Fruit fly (Drosophila melanogaster) whole organism, embryonic: ENCODE results near the gene RpL35.
A peak's percentile ranks its signal among the peaks of the same experiment; 100 is the strongest.

Source experiments
- Ada2b ChIP-seq: fragments of 200-800 bp; sonication (Bioruptor generic); IDR thresholded peaks from 2 replicates; pipeline ENCODE4 v1.3.6; 2022; ENCODE audit warnings: missing biosample characterization, missing genetic modification characterization
- BtbVII ChIP-seq: fragments of 200-800 bp; sonication (Bioruptor generic); optimal IDR thresholded peaks from 3 replicates; lab custom pipeline; 2017; ENCODE audit warnings: missing biosample characterization, mild to moderate bottlenecking, missing genetic modification characterization
- Bteb2 ChIP-seq: fragments of 200-800 bp; sonication (Bioruptor generic); optimal IDR thresholded peaks from 2 replicates; lab custom pipeline; 2016; ENCODE audit warnings: missing biosample characterization, missing genetic modification characterization
- CG10654 ChIP-seq: fragments of 200-800 bp; sonication (Bioruptor generic); optimal IDR thresholded peaks from 2 replicates; lab custom pipeline; 2016; ENCODE audit warnings: missing biosample characterization, missing genetic modification characterization
- CG12219 ChIP-seq: fragments of 200-800 bp; sonication (Bioruptor generic); optimal IDR thresholded peaks from 3 replicates; lab custom pipeline; 2018; ENCODE audit warnings: missing biosample characterization, mild to moderate bottlenecking, missing genetic modification characterization
- CG14710 ChIP-seq: fragments of 200-800 bp; sonication (Bioruptor generic); optimal IDR thresholded peaks from 3 replicates; lab custom pipeline; 2019; ENCODE audit warnings: missing biosample characterization, mild to moderate bottlenecking, missing genetic modification characterization, moderate library complexity
- CG14860 ChIP-seq: fragments of 200-800 bp; sonication (Bioruptor generic); IDR thresholded peaks from 3 replicates; pipeline ENCODE4 v1.3.6; 2022; ENCODE audit warnings: missing biosample characterization, missing genetic modification characterization; ENCODE audit not compliant: partially characterized antibody
- CG15514 ChIP-seq: fragments of 200-800 bp; sonication (Bioruptor generic); optimal IDR thresholded peaks from 3 replicates; lab custom pipeline; 2017; ENCODE audit warnings: missing biosample characterization, missing genetic modification characterization, mild to moderate bottlenecking, moderate library complexity, missing genetic modification reagents
- CG1603 ChIP-seq: fragments of 200-800 bp; sonication (Bioruptor generic); optimal IDR thresholded peaks from 2 replicates; lab custom pipeline; 2019; ENCODE audit warnings: missing biosample characterization, mild to moderate bottlenecking, missing genetic modification characterization, moderate library complexity
- CG1647 ChIP-seq: fragments of 200-800 bp; sonication (Bioruptor generic); optimal IDR thresholded peaks from 3 replicates; lab custom pipeline; 2016; ENCODE audit warnings: missing biosample characterization, missing genetic modification characterization
- CG16813 ChIP-seq: fragments of 200-800 bp; sonication (Bioruptor generic); IDR thresholded peaks from 3 replicates; pipeline ENCODE4 v1.3.6; 2022; ENCODE audit warnings: missing biosample characterization, missing genetic modification characterization; ENCODE audit not compliant: partially characterized antibody
- CG17829 ChIP-seq: fragments of 200-800 bp; optimal IDR thresholded peaks from 2 replicates; lab custom pipeline; 2019; ENCODE audit warnings: missing biosample characterization, mild to moderate bottlenecking, missing genetic modification characterization, moderate library complexity
- CG18011 ChIP-seq: fragments of 200-800 bp; sonication (Bioruptor generic); optimal IDR thresholded peaks from 2 replicates; lab custom pipeline; 2017; ENCODE audit warnings: missing biosample characterization, missing genetic modification characterization, mild to moderate bottlenecking, moderate library complexity, missing genotype
- CG18476 ChIP-seq: fragments of 200-800 bp; sonication (Bioruptor generic); optimal IDR thresholded peaks from 2 replicates; lab custom pipeline; 2016; ENCODE audit warnings: missing biosample characterization, mild to moderate bottlenecking, missing genetic modification characterization
- CG18599 ChIP-seq: fragments of 200-800 bp; sonication (Bioruptor generic); optimal IDR thresholded peaks from 3 replicates; lab custom pipeline; 2017; ENCODE audit warnings: missing biosample characterization, missing genetic modification characterization, mild to moderate bottlenecking, moderate library complexity, missing genetic modification reagents
- CG18619 ChIP-seq: fragments of 200-800 bp; sonication (Bioruptor generic); optimal IDR thresholded peaks from 3 replicates; lab custom pipeline; 2017; ENCODE audit warnings: missing biosample characterization, mild to moderate bottlenecking, missing genetic modification characterization
- CG2120 ChIP-seq: fragments of 200-800 bp; sonication (Bioruptor generic); optimal IDR thresholded peaks from 3 replicates; lab custom pipeline; 2016; ENCODE audit warnings: missing biosample characterization, missing genetic modification characterization
- CG2199 ChIP-seq: fragments of 200-800 bp; sonication (Bioruptor generic); IDR thresholded peaks from 3 replicates; pipeline ENCODE4 v1.3.6; 2022; ENCODE audit warnings: missing biosample characterization, missing genetic modification characterization
- CG30431 ChIP-seq: fragments of 200-800 bp; sonication (Bioruptor generic); optimal IDR thresholded peaks from 2 replicates; lab custom pipeline; 2017; ENCODE audit warnings: missing biosample characterization, missing genetic modification characterization
- CG31224 ChIP-seq: fragments of 200-800 bp; sonication (Bioruptor generic); IDR thresholded peaks from 2 replicates; pipeline ENCODE4 v1.3.6; 2022; ENCODE audit warnings: missing biosample characterization, missing genetic modification characterization
- CG3407 ChIP-seq: fragments of 200-800 bp; sonication (Bioruptor generic); optimal IDR thresholded peaks from 2 replicates; lab custom pipeline; 2018; ENCODE audit warnings: missing biosample characterization, mild to moderate bottlenecking, missing genetic modification characterization
- CG4282 ChIP-seq: fragments of 200-800 bp; sonication (Bioruptor generic); optimal IDR thresholded peaks from 2 replicates; lab custom pipeline; 2016; ENCODE audit warnings: missing biosample characterization, missing genetic modification characterization
- CG4404 ChIP-seq: fragments of 200-800 bp; sonication (Bioruptor generic); IDR thresholded peaks from 2 replicates; pipeline ENCODE4 v1.3.6; 2022; ENCODE audit warnings: missing biosample characterization, missing genetic modification characterization
- CG4617 ChIP-seq: fragments of 200-800 bp; sonication (Bioruptor generic); optimal IDR thresholded peaks from 3 replicates; lab custom pipeline; 2016; ENCODE audit warnings: missing biosample characterization, missing genetic modification characterization, borderline replicate concordance
- CG7786 ChIP-seq: fragments of 200-800 bp; sonication (Bioruptor generic); optimal IDR thresholded peaks from 2 replicates; lab custom pipeline; 2016; ENCODE audit warnings: missing biosample characterization, missing genetic modification characterization
- CG8944 ChIP-seq: fragments of 200-800 bp; sonication (Bioruptor generic); optimal IDR thresholded peaks from 3 replicates; lab custom pipeline; 2016; ENCODE audit warnings: missing biosample characterization, missing genetic modification characterization
- Chrac-16 ChIP-seq: fragments of 200-800 bp; sonication (Bioruptor generic); optimal IDR thresholded peaks from 3 replicates; lab custom pipeline; 2016; ENCODE audit warnings: missing biosample characterization, missing genetic modification characterization
- Dad ChIP-seq: fragments of 200-800 bp; sonication (Bioruptor generic); optimal IDR thresholded peaks from 3 replicates; lab custom pipeline; 2016; ENCODE audit warnings: missing biosample characterization, missing genetic modification characterization
- Gsc ChIP-seq: fragments of 200-800 bp; sonication (Bioruptor generic); IDR thresholded peaks from 2 replicates; pipeline ENCODE4 v1.3.6; 2022; ENCODE audit warnings: missing biosample characterization, missing genetic modification characterization
- MTF-1 ChIP-seq: fragments of 200-800 bp; sonication (Bioruptor generic); optimal IDR thresholded peaks from 2 replicates; lab custom pipeline; 2018; ENCODE audit warnings: missing biosample characterization, mild to moderate bottlenecking, missing genetic modification characterization, borderline replicate concordance
- Med ChIP-seq: fragments of 200-800 bp; sonication (Bioruptor generic); peaks from one replicate; lab custom pipeline; 2016; ENCODE audit warnings: missing biosample characterization, missing genetic modification characterization, mild to moderate bottlenecking, inconsistent platforms, moderate library complexity
- NFAT ChIP-seq: fragments of 200-800 bp; sonication (Bioruptor generic); IDR thresholded peaks from 2 replicates; pipeline ENCODE4 v1.3.6; 2022; ENCODE audit warnings: missing biosample characterization, missing genetic modification characterization
- Side ChIP-seq: fragments of 200-800 bp; sonication (Bioruptor generic); optimal IDR thresholded peaks from 2 replicates; lab custom pipeline; 2016; ENCODE audit warnings: missing biosample characterization, missing genetic modification characterization
- Sin3A ChIP-seq: fragments of >200 bp; optimal IDR thresholded peaks from 2 replicates; lab custom pipeline; 2018
- Taf1 ChIP-seq: fragments of 200-800 bp; sonication (Bioruptor generic); IDR thresholded peaks from 2 replicates; pipeline ENCODE4 v1.3.6; 2022; ENCODE audit warnings: missing biosample characterization, missing genetic modification characterization
- YL-1 ChIP-seq: fragments of 200-800 bp; sonication (Bioruptor generic); optimal IDR thresholded peaks from 3 replicates; lab custom pipeline; 2017; ENCODE audit warnings: missing biosample characterization, mild to moderate bottlenecking, missing genetic modification characterization
- abd-A ChIP-seq: fragments of 200-800 bp; sonication (Bioruptor generic); optimal IDR thresholded peaks from 3 replicates; lab custom pipeline; 2019; ENCODE audit warnings: missing biosample characterization, mild to moderate bottlenecking, missing genetic modification characterization, moderate library complexity
- danr ChIP-seq: fragments of 200-800 bp; sonication (Bioruptor generic); IDR thresholded peaks from 2 replicates; pipeline ENCODE4 v1.3.6; 2022; ENCODE audit warnings: missing biosample characterization, missing genetic modification characterization
- gce ChIP-seq: fragments of 200-800 bp; sonication (Bioruptor generic); IDR thresholded peaks from 3 replicates; pipeline ENCODE4 v1.3.6; 2022; ENCODE audit warnings: missing biosample characterization, missing genetic modification characterization
- gem ChIP-seq: fragments of 200-800 bp; sonication (Bioruptor generic); optimal IDR thresholded peaks from 2 replicates; lab custom pipeline; 2019; ENCODE audit warnings: missing biosample characterization, mild to moderate bottlenecking, missing genetic modification characterization, moderate library complexity
- grau ChIP-seq: fragments of 200-800 bp; optimal IDR thresholded peaks from 3 replicates; lab custom pipeline; 2019; ENCODE audit warnings: missing biosample characterization, mild to moderate bottlenecking, missing genetic modification characterization, moderate library complexity
- grn ChIP-seq: fragments of 200-800 bp; sonication (Bioruptor generic); optimal IDR thresholded peaks from 3 replicates; lab custom pipeline; 2017; ENCODE audit warnings: missing biosample characterization, missing genetic modification characterization
- h ChIP-seq: fragments of >200 bp; optimal IDR thresholded peaks from 2 replicates; lab custom pipeline; 2017
- ind ChIP-seq: fragments of 200-800 bp; sonication (Bioruptor generic); optimal IDR thresholded peaks from 3 replicates; lab custom pipeline; 2016; ENCODE audit warnings: missing biosample characterization, missing genetic modification characterization
- mam ChIP-seq: fragments of 200-800 bp; sonication (Bioruptor generic); optimal IDR thresholded peaks from 3 replicates; lab custom pipeline; 2016; ENCODE audit warnings: missing biosample characterization, missing genetic modification characterization
- nau ChIP-seq: fragments of 200-800 bp; sonication (Bioruptor generic); optimal IDR thresholded peaks from 3 replicates; lab custom pipeline; 2017; ENCODE audit warnings: missing biosample characterization, mild to moderate bottlenecking, missing genetic modification characterization, missing genetic modification reagents
- peb ChIP-seq: fragments of 200-800 bp; sonication (Bioruptor generic); IDR thresholded peaks from 2 replicates; pipeline ENCODE4 v1.3.6; 2022; ENCODE audit warnings: missing biosample characterization, missing genetic modification characterization
- sisA ChIP-seq: fragments of 200-800 bp; sonication (Bioruptor generic); IDR thresholded peaks from 2 replicates; pipeline ENCODE4 v1.3.6; 2022; ENCODE audit warnings: missing biosample characterization, missing genetic modification characterization
- sna ChIP-seq: fragments of 200-800 bp; sonication (Bioruptor generic); IDR thresholded peaks from 2 replicates; pipeline ENCODE4 v1.3.6; 2022; ENCODE audit warnings: missing biosample characterization, missing genetic modification characterization; ENCODE audit not compliant: partially characterized antibody
- so ChIP-seq: fragments of 200-800 bp; sonication (Bioruptor generic); IDR thresholded peaks from 3 replicates; pipeline ENCODE4 v1.3.6; 2022; ENCODE audit warnings: missing biosample characterization, missing genetic modification characterization
- sob ChIP-seq: fragments of 200-800 bp; sonication (Bioruptor generic); IDR thresholded peaks from 2 replicates; pipeline ENCODE4 v1.3.6; 2022; ENCODE audit warnings: missing biosample characterization, missing genetic modification characterization
- unpg ChIP-seq: fragments of 200-800 bp; sonication (Bioruptor generic); optimal IDR thresholded peaks from 3 replicates; lab custom pipeline; 2018; ENCODE audit warnings: missing biosample characterization, mild to moderate bottlenecking, missing genetic modification characterization, moderate library complexity

RpL35 gene

DNA sequence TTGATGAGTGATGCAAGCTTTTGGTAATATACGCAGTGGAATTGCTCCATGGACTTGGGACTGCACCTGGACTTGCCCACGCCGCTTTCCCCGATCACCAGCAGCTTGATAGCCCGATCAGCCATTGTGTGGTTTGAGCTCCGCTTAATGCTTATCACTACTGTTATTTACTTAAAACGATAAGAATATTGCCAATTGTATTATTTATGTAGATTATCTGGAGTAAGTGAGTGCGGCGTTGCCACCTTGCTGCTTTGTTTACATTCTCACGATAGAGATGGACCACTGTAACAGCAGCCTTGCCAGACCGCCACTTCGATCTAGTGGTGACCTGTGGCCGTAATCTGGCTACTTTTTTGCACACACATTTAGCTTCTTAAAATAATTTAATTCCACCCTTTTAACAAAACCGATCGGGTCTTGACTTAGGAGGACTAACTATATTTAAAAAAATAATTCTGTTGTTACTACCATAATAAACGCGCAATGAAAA lies 618 bp upstream of the RpL35 start, which contains the start of gene Rab18 (continued):
- peak; percentile 26 for TF ChIP-seq CG1647
- no peak for TF ChIP-seq CG17829 (tag; lab: Kevin White, UChicago)
- peak; percentile 97 for TF ChIP-seq CG15514 (GFP tag; lab: Kevin White, UChicago)
- no peak for TF ChIP-seq CG4282
- TF ChIP-seq grau = peak; percentile 20
- TF ChIP-seq h (lab: Kevin White, UChicago) = no peak
- peak; percentile 3 for TF ChIP-seq Sin3A (lab: Kevin White, UChicago)
- TF ChIP-seq sisA (GFP tag; lab: Robert Waterston, UW) = peak; percentile 51
- peak; percentile 3 for TF ChIP-seq CG4617 (GFP tag; lab: Kevin White, UChicago)
- peak; percentile 65 for TF ChIP-seq mam
- peak; percentile 37 for TF ChIP-seq Chrac-16 (GFP tag; lab: Kevin White, UChicago)
- TF ChIP-seq abd-A (tag; lab: Kevin White, UChicago) = no peak
- TF ChIP-seq Med (GFP tag; lab: Kevin White, UChicago) = peak; percentile 87
- 0 out of 3 replicates have a peak, but pooled peaks have one; percentile 40 for TF ChIP-seq CG14860 (GFP tag; lab: Robert Waterston, UW)
- no peak for TF ChIP-seq CG18476
- no peak for TF ChIP-seq BtbVII (GFP tag; lab: Kevin White, UChicago)
- peak; percentile 18 for TF ChIP-seq CG10654 (GFP tag; lab: Kevin White, UChicago)
- no peak for TF ChIP-seq Taf1
- TF ChIP-seq CG18011 (GFP tag; lab: Kevin White, UChicago) = no peak
- no peak for TF ChIP-seq Gsc (GFP tag; lab: Robert Waterston, UW)
- no peak for TF ChIP-seq CG2199 (GFP tag; lab: Robert Waterston, UW)
- TF ChIP-seq MTF-1 (GFP tag; lab: Kevin White, UChicago) = no peak
- peak; percentile 20; the same call in 1 of the 2 replicates for TF ChIP-seq CG4404 (GFP tag; lab: Robert Waterston, UW)
- peak; percentile 22 for TF ChIP-seq CG8944 (GFP tag; lab: Kevin White, UChicago)
- TF ChIP-seq ind (GFP tag; lab: Kevin White, UChicago) = peak; percentile 36
- peak; percentile 13 for TF ChIP-seq Dad
- no peak for TF ChIP-seq so (GFP tag; lab: Robert Waterston, UW)
- peak; percentile 65 for TF ChIP-seq CG16813
- TF ChIP-seq sob (GFP tag; lab: Robert Waterston, UW) = peak; percentile 13; the same call in 1 of the 2 replicates
- peak; percentile 10 for TF ChIP-seq CG14710 (tag; lab: Kevin White, UChicago)
- TF ChIP-seq CG18619 (GFP tag; lab: Kevin White, UChicago) = no peak
- peak; percentile 3 for TF ChIP-seq Side (GFP tag; lab: Kevin White, UChicago)
- peak; percentile 46 for TF ChIP-seq CG2120 (GFP tag; lab: Kevin White, UChicago)
- TF ChIP-seq CG30431 = no peak
- peak; percentile 43 for TF ChIP-seq YL-1 (GFP tag; lab: Kevin White, UChicago)
- no peak for TF ChIP-seq Bteb2 (GFP tag; lab: Kevin White, UChicago)
- peak; percentile 49 for TF ChIP-seq CG1603
- TF ChIP-seq sna (GFP tag; lab: Robert Waterston, UW) = no peak
- no peak for TF ChIP-seq gem (tag; lab: Kevin White, UChicago)
- TF ChIP-seq gce = no peak
- no peak for TF ChIP-seq CG31224 (GFP tag; lab: Robert Waterston, UW)
- TF ChIP-seq CG7786 (GFP tag; lab: Kevin White, UChicago) = peak; percentile 31
- no peak for TF ChIP-seq CG3407
- TF ChIP-seq NFAT (GFP tag; lab: Robert Waterston, UW) = peak; percentile 72
- no peak for TF ChIP-seq CG18599 (GFP tag; lab: Kevin White, UChicago)
- TF ChIP-seq peb = no peak
- TF ChIP-seq danr (GFP tag; lab: Robert Waterston, UW) = no peak
- TF ChIP-seq CG12219 = no peak
- TF ChIP-seq grn (GFP tag; lab: Kevin White, UChicago) = peak; percentile 31
- TF ChIP-seq Ada2b = no peak
- TF ChIP-seq nau (GFP tag; lab: Kevin White, UChicago) = no peak
- no peak for TF ChIP-seq unpg (GFP tag; lab: Kevin White, UChicago)
